Worm (Caenorhabditis elegans): Measurements from ENCODE around the gene slc-17.2.

DNA sequence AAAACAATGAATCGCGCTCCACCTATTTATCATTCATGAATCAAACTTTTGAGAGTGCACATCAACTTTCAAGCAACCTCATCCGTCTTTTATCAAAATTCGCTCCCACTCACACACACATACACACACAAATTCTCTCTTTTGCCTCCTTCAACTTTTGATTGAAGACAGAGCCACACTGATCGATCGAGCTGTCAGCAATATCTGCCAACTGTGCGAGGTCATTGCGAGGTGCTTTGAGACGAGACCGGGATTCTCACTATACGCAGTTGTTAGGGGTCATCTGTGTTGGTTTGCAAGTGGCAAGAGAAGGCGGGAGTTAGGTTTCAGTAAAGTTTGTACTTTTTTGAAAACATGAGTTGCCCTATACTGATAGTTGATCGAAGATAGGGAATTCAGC lies 43.8 kb downstream of the slc-17.2 start:
- TF ChIP-seq him-1 (tag; optimal IDR thresholded peaks at IDR 0.05), result no peak
- TF ChIP-seq dao-5 (tag; optimal IDR thresholded peaks at IDR 0.05), result no peak
